Worm (Caenorhabditis elegans) whole organism, L4 larva: ENCODE data around the gene C29E4.11.

Source experiments
- F10B5.3 ChIP-seq: sonication (generic microtip); optimal IDR thresholded peaks from 2 replicates; lab custom pipeline; 2016; ENCODE audit warnings: mild to moderate bottlenecking, missing genetic modification characterization, missing compliant biosample characterization
- F44E2.7 ChIP-seq: fragments of 200-800 bp; sonication (Bioruptor generic); IDR thresholded peaks from 2 replicates; pipeline ENCODE4 v2.1.2; 2022; ENCODE audit warnings: missing genetic modification characterization, missing compliant biosample characterization
- F49E8.2 ChIP-seq: sonication (generic microtip); optimal IDR thresholded peaks from 2 replicates; lab custom pipeline; 2016; ENCODE audit warnings: missing compliant biosample characterization, mild to moderate bottlenecking, missing genetic modification characterization, borderline replicate concordance
- T26A8.4 ChIP-seq: fragments of 200-800 bp; sonication (Bioruptor generic); IDR thresholded peaks from 2 replicates; pipeline ENCODE4 v1.3.6; 2022; ENCODE audit warnings: missing genetic modification characterization, missing compliant biosample characterization
- Y105C5A.15 ChIP-seq: fragments of 200-800 bp; sonication (Bioruptor generic); IDR thresholded peaks from 2 replicates; pipeline ENCODE4 v1.3.6; 2022; ENCODE audit warnings: missing genetic modification characterization, missing compliant biosample characterization
- Y75B8A.6 ChIP-seq: fragments of 200-800 bp; sonication (Bioruptor generic); IDR thresholded peaks from 2 replicates; pipeline ENCODE4 v1.3.6; 2022; ENCODE audit warnings: missing genetic modification reagents, missing genetic modification characterization, missing compliant biosample characterization
- ZK546.5 ChIP-seq, 2 experiments: sonication (generic microtip); optimal IDR thresholded peaks; 2 replicates each; lab custom pipeline; 2017; ENCODE audit warnings: missing biosample characterization in 2 of 2, missing genetic modification characterization in 2 of 2
- aha-1 ChIP-seq: fragments of 150-350 bp; peaks from one replicate; lab custom pipeline; 2014; ENCODE audit warnings: missing biosample characterization, missing genetic modification characterization
- ceh-20 ChIP-seq: fragments of 200-800 bp; sonication (Bioruptor generic); IDR thresholded peaks from 2 replicates; pipeline ENCODE4 v1.3.6; 2022; ENCODE audit warnings: missing genetic modification reagents, missing genetic modification characterization, missing compliant biosample characterization
- ceh-44 ChIP-seq: fragments of 200-800 bp; sonication (Bioruptor generic); IDR thresholded peaks from 2 replicates; pipeline ENCODE4 v1.3.6; 2022; ENCODE audit warnings: missing genetic modification reagents, missing genetic modification characterization, missing compliant biosample characterization
- daf-19 ChIP-seq: fragments of 200-800 bp; sonication (Bioruptor generic); conservative IDR thresholded peaks from 2 replicates; pipeline ENCODE4 v1.3.6; 2022; ENCODE audit warnings: missing genetic modification characterization, missing compliant biosample characterization
- fos-1 ChIP-seq: fragments of 150-350 bp; optimal IDR thresholded peaks from 2 replicates; lab custom pipeline; 2014; ENCODE audit warnings: missing biosample characterization, missing genetic modification characterization
- gei-8 ChIP-seq: fragments of 200-800 bp; sonication (Bioruptor generic); optimal IDR thresholded peaks from 2 replicates; lab custom pipeline; 2018; ENCODE audit warnings: mild to moderate bottlenecking, missing genetic modification characterization, missing compliant biosample characterization
- jun-1 ChIP-seq: fragments of 150-350 bp; optimal IDR thresholded peaks from 2 replicates; lab custom pipeline; 2014; ENCODE audit warnings: missing biosample characterization, missing genetic modification reagents, missing genetic modification characterization
- lim-7 ChIP-seq: fragments of 200-800 bp; sonication (Bioruptor generic); IDR thresholded peaks from 2 replicates; pipeline ENCODE4 v1.3.6; 2022; ENCODE audit warnings: missing genetic modification characterization, missing compliant biosample characterization
- lin-1 ChIP-seq: fragments of 200-800 bp; sonication (Bioruptor generic); IDR thresholded peaks from 2 replicates; pipeline ENCODE4 v1.3.6; 2022; ENCODE audit warnings: missing genetic modification reagents, missing genetic modification characterization, missing compliant biosample characterization
- lin-29 ChIP-seq: fragments of 200-800 bp; sonication (Bioruptor generic); IDR thresholded peaks from 2 replicates; pipeline ENCODE4 v1.3.6; 2022; ENCODE audit warnings: missing genetic modification reagents, missing genetic modification characterization, missing compliant biosample characterization
- mdt-29 ChIP-seq: fragments of 200-800 bp; sonication (Bioruptor generic); IDR thresholded peaks from 2 replicates; pipeline ENCODE4 v1.3.6; 2022; ENCODE audit warnings: missing genetic modification reagents, missing genetic modification characterization, missing compliant biosample characterization
- mes-2 ChIP-seq: sonication (generic microtip); optimal IDR thresholded peaks from 2 replicates; lab custom pipeline; 2016; ENCODE audit warnings: missing genotype, mild to moderate bottlenecking, missing genetic modification characterization, missing compliant biosample characterization; ENCODE audit not compliant: poor library complexity, severe bottlenecking
- nhr-42 ChIP-seq: fragments of 200-800 bp; sonication (Bioruptor generic); IDR thresholded peaks from 2 replicates; pipeline ENCODE4 v1.3.6; 2022; ENCODE audit warnings: missing genetic modification characterization, missing compliant biosample characterization
- nhr-48 ChIP-seq: sonication (generic microtip); optimal IDR thresholded peaks from 2 replicates; lab custom pipeline; 2016; ENCODE audit warnings: mild to moderate bottlenecking, missing genetic modification characterization, missing compliant biosample characterization
- nhr-6 ChIP-seq: fragments of 150-350 bp; optimal IDR thresholded peaks from 2 replicates; lab custom pipeline; 2014; ENCODE audit warnings: missing biosample characterization, missing genetic modification characterization
- nhr-76 ChIP-seq: fragments of 150-350 bp; optimal IDR thresholded peaks from 2 replicates; lab custom pipeline; 2014; ENCODE audit warnings: missing biosample characterization, missing genetic modification characterization
- nhr-77 ChIP-seq: fragments of 150-350 bp; optimal IDR thresholded peaks from 2 replicates; lab custom pipeline; 2014; ENCODE audit warnings: missing biosample characterization, missing genetic modification characterization
- php-3 ChIP-seq: fragments of 200-800 bp; sonication (Bioruptor generic); IDR thresholded peaks from 2 replicates; pipeline ENCODE4 v1.3.6; 2022; ENCODE audit warnings: missing genetic modification reagents, missing genetic modification characterization, missing compliant biosample characterization
- pqm-1 ChIP-seq: sonication (generic microtip); optimal IDR thresholded peaks from 2 replicates; lab custom pipeline; 2017; ENCODE audit warnings: missing biosample characterization, missing genetic modification characterization
- sdz-12 ChIP-seq: fragments of 200-800 bp; sonication (Bioruptor generic); optimal IDR thresholded peaks from 2 replicates; lab custom pipeline; 2018; ENCODE audit warnings: mild to moderate bottlenecking, missing genetic modification characterization, missing compliant biosample characterization
- skn-1 ChIP-seq: fragments of 150-350 bp; optimal IDR thresholded peaks from 2 replicates; lab custom pipeline; 2014; ENCODE audit warnings: missing biosample characterization, missing genetic modification characterization
- spr-3 ChIP-seq: fragments of 200-800 bp; sonication (Bioruptor generic); optimal IDR thresholded peaks from 2 replicates; lab custom pipeline; 2018; ENCODE audit warnings: mild to moderate bottlenecking, missing genetic modification characterization, missing compliant biosample characterization
- tra-1 ChIP-seq: fragments of 200-800 bp; sonication (Bioruptor generic); IDR thresholded peaks from 2 replicates; pipeline ENCODE4 v1.3.6; 2022; ENCODE audit warnings: missing genetic modification reagents, missing genetic modification characterization, missing compliant biosample characterization
- unc-62 ChIP-seq, 3 experiments: fragments of 150-350 bp in 1 of 3; sonication (generic microtip); optimal IDR thresholded peaks in 2 of 3; peaks in 1 of 3; 1 replicate in 1 of 3; 2 replicates in 2 of 3; lab custom pipeline; 2014 to 2017; ENCODE audit warnings: missing biosample characterization in 3 of 3, missing genetic modification characterization in 3 of 3, missing genetic modification reagents in 3 of 3, missing genotype in 1 of 3
- vab-7 ChIP-seq: fragments of 200-800 bp; sonication (Bioruptor generic); IDR thresholded peaks from 2 replicates; pipeline ENCODE4 v1.3.6; 2022; ENCODE audit warnings: missing genetic modification reagents, missing genetic modification characterization, missing compliant biosample characterization
- zag-1 ChIP-seq: fragments of 150-350 bp; optimal IDR thresholded peaks from 2 replicates; lab custom pipeline; 2014; ENCODE audit warnings: missing biosample characterization, missing genetic modification characterization
- zfp-3 ChIP-seq: fragments of 200-800 bp; sonication (Bioruptor generic); conservative IDR thresholded peaks from 2 replicates; pipeline ENCODE4 v1.3.6; 2022; ENCODE audit warnings: missing genetic modification reagents, missing genetic modification characterization, missing compliant biosample characterization
- zip-11 ChIP-seq: fragments of 200-800 bp; sonication (Bioruptor generic); IDR thresholded peaks from 2 replicates; pipeline ENCODE4 v1.3.6; 2022; ENCODE audit warnings: missing genetic modification characterization, missing compliant biosample characterization
- ztf-11 ChIP-seq: fragments of 150-350 bp; optimal IDR thresholded peaks from 2 replicates; lab custom pipeline; 2014; ENCODE audit warnings: missing biosample characterization, missing genetic modification characterization

The C29E4.11 gene

ce11 chrIII:7928549-7929129 lies 29.3 kb downstream of the C29E4.11 start, which contains the start of the genes C29E4.13 and npp-15 (continued):
- TF ChIP-seq F44E2.7 (GFP tag; lab: Robert Waterston, UW) (no peak), F49E8.2 (tag; lab: Kevin White, UChicago) (no peak), daf-19 (GFP tag; lab: Robert Waterston, UW) (no peak), nhr-77 (no peak), tra-1 (no peak), php-3 (no peak), nhr-42 (GFP tag; lab: Robert Waterston, UW) (no peak), Y105C5A.15 (GFP tag; lab: Robert Waterston, UW) (no peak), sdz-12 (GFP tag; lab: Kevin White, UChicago) (no peak)

DNA sequence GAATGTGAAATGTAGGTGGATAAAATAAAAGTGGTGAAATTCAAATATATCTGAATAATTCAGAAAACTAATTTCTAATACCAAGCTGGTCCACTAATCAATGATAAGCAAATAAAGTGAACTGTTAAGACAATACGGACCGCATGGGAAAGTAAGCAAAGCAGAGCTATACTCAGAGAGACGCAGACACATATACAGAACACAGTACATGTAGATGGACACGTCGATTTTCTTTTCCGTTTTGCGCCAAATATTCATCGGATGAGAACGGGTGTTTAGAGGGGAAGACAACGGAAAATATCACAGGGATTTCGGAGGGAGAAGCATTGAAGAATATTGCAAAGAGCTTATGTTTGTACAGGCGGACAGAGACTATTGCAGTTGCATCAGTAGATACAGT lies 31.9 kb downstream of the C29E4.11 start:
- no peak for TF ChIP-seq zfp-3 (GFP tag; lab: Robert Waterston, UW)
- TF ChIP-seq mes-2 (tag; lab: Kevin White, UChicago) = peak; percentile 7
- peak; percentile 70 for TF ChIP-seq aha-1 (tag; lab: Kevin White, UChicago)

DNA sequence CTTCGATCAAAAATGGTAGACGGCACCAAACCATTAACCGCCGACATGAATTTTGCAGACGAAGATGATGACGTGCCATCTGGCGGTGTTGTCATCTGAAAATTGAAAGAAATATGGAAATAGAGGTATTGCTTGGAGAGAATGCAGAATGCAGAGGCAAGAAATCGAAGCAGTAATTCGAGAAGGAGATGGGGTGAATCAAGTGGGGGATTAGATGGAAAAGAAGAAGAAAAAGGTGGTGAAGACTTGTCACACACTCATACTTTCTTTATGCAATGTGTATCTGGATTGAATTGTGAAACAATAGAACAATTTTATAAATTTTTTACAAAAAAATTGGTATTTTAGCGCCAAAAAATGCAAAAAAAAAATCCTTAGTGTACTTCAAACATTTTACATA lies 33.1 kb downstream of the C29E4.11 start, which contains the start of gene tag-250:
Gene tag-250, minus strand, starts transcription at position 101 of the 400 bp plus-strand sequence.
- TF ChIP-seq nhr-77 (no peak), unc-62 (GFP tag; optimal IDR thresholded peaks at IDR 0.05 in 1 of 2; lab: Kevin White, UChicago) (peak in 1 of 2 experiments; percentile 72), unc-62 (tag; optimal IDR thresholded peaks at IDR 0.05; lab: Kevin White, UChicago) (no peak), nhr-48 (tag; lab: Kevin White, UChicago) (no peak), tra-1 (no peak), lin-29 (GFP tag; lab: Robert Waterston, UW) (no peak)
- TF ChIP-seq, all 104 proteins: peak for 1

DNA sequence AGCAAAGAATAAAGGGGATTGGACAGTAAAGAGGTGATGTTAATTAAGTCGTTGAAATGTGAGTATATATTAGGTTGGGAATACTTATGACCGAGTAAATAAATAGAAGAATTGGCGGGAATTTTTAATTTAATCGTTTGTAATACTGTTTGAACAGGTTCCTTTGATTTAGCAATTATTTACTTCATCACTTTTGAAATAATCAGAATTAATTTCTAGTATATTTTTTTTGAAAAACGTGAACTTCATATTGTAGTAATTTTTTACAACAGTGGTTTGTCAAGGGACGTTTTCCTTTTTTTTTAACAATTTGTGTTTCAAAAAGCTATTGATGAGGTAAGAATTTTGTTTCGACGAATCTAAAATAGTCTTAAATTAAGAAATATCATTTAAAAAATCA lies 35.7 kb downstream of the C29E4.11 start, which contains the start of gene C29E4.17:
Gene C29E4.17, plus strand, starts transcription at position 301 of the 400 bp plus-strand sequence.
- TF ChIP-seq ztf-11 (no peak), vab-7 (GFP tag; lab: Robert Waterston, UW) (no peak), lim-7 (GFP tag; lab: Robert Waterston, UW) (no peak), Y105C5A.15 (GFP tag; lab: Robert Waterston, UW) (no peak), nhr-76 (tag; lab: Kevin White, UChicago) (no peak), zip-11 (GFP tag; lab: Robert Waterston, UW) (no peak), spr-3 (no peak), ZK546.5 (tag; optimal IDR thresholded peaks at IDR 0.05; lab: Kevin White, UChicago) (no peak), F10B5.3 (tag; lab: Kevin White, UChicago) (no peak), zag-1 (tag; lab: Kevin White, UChicago) (no peak)
- TF ChIP-seq, all 104 proteins: peak for 0

DNA sequence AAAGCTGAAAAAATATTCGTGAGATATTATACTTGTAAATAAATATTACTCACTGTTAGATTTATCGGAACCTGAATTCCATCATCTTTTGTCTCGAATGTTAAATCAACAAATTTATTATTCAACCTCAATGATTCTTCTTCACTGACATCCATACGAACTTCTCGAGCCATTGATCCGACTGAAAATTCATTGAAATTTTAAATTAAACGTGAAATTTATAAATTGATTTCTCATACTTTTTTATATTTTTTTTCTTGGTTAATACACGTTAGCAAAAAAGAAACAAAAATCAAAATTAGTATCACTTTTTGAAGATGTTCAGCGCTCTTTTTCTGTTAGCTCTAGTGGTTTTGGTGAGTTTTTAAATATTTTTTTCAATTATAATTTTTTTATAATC lies 38.1 kb downstream of the C29E4.11 start, which contains the start of gene C29E4.14:
Gene C29E4.14, plus strand, starts transcription at position 301 of the 400 bp plus-strand sequence.
- TF ChIP-seq unc-62 (GFP tag; optimal IDR thresholded peaks at IDR 0.05 in 1 of 2; lab: Kevin White, UChicago) (no peak), unc-62 (tag; optimal IDR thresholded peaks at IDR 0.05; lab: Kevin White, UChicago) (no peak), pqm-1 (tag; lab: Kevin White, UChicago) (no peak), mdt-29 (GFP tag; lab: Robert Waterston, UW) (no peak), nhr-42 (GFP tag; lab: Robert Waterston, UW) (no peak), lin-1 (GFP tag; lab: Robert Waterston, UW) (no peak), lin-29 (GFP tag; lab: Robert Waterston, UW) (no peak), nhr-6 (tag; lab: Kevin White, UChicago) (no peak), skn-1 (no peak), T26A8.4 (GFP tag; lab: Robert Waterston, UW) (no peak), ceh-20 (no peak), fos-1 (tag; lab: Kevin White, UChicago) (no peak), zag-1 (tag; lab: Kevin White, UChicago) (no peak), Y75B8A.6 (GFP tag; lab: Robert Waterston, UW) (no peak), aha-1 (tag; lab: Kevin White, UChicago) (no peak), gei-8 (GFP tag; lab: Kevin White, UChicago) (no peak), ceh-44 (GFP tag; lab: Robert Waterston, UW) (no peak), zip-11 (GFP tag; lab: Robert Waterston, UW) (no peak), jun-1 (tag; lab: Kevin White, UChicago) (no peak)
